Worm (Caenorhabditis elegans) whole organism, L3 larva: Measurements from ENCODE around the gene T12A7.6.

Experiments used
- ama-1 ChIP-seq: fragments of 150-350 bp; optimal IDR thresholded peaks from 2 replicates; lab custom pipeline; 2018
- lin-15B ChIP-seq: fragments of 150-350 bp; optimal IDR thresholded peaks from 2 replicates; lab custom pipeline; 2014; ENCODE audit warnings: missing biosample characterization, missing genetic modification characterization

- TF ChIP-seq ama-1 (lab: Kevin White, UChicago) (no peak), lin-15B (tag; lab: Kevin White, UChicago) (no peak)
These were observed 30.0 kb downstream of the T12A7.6 start, which contains the start of gene lpr-2 for ce11 chrIV:11779028-11779427.
